Worm (Caenorhabditis elegans): ENCODE results near the gene W06F12.2.

DNA sequence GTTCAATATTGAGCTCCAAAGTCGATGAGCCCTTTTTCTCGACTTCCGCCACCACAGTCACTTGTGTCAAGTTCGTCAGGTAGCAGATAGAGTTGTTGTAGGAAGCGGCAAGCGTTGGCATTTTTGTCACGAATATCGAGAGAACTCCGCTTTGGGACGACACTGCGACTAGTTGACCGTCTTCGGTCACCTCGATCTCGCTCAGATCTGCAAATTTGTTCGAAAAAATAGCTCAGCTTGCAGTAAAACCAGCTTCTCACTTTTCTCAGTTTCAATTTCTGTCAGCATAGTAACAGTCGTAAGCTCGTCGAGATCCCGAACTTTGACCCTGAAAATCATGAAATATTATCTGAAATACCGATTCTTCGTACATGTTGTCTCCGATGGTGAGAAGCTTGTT, 47.3 kb downstream of the W06F12.2 start:
- TF ChIP-seq nhr-11 (tag; optimal IDR thresholded peaks at IDR 0.05) (no peak), ztf-7 (tag; optimal IDR thresholded peaks at IDR 0.05) (no peak), snpc-4 (tag; optimal IDR thresholded peaks at IDR 0.05) (no peak)

Data from whole organism, L4 larva.